Worm (Caenorhabditis elegans) whole organism, young adult: Measurements from ENCODE around the gene F11D11.21.
A peak's percentile ranks its signal among the peaks of the same experiment; 100 is the strongest.

ENCODE experiments used
- B0019.2 ChIP-seq: fragments of 200-800 bp; sonication (Bioruptor generic); conservative IDR thresholded peaks from 2 replicates; pipeline ENCODE4 v1.3.6; 2022; ENCODE audit warnings: missing genetic modification reagents, missing genetic modification characterization, missing compliant biosample characterization
- B0261.1 ChIP-seq: sonication (generic microtip); optimal IDR thresholded peaks from 2 replicates; lab custom pipeline; 2016; ENCODE audit warnings: mild to moderate bottlenecking, missing genetic modification characterization, moderate library complexity, missing compliant biosample characterization
- C17E4.6 ChIP-seq: fragments of 200-800 bp; sonication (Bioruptor generic); IDR thresholded peaks from 2 replicates; pipeline ENCODE4 v1.3.6; 2022; ENCODE audit warnings: missing genetic modification reagents, missing genetic modification characterization, missing compliant biosample characterization
- F39B2.1 ChIP-seq: fragments of 200-800 bp; sonication (Bioruptor generic); IDR thresholded peaks from 2 replicates; pipeline ENCODE4 v1.3.6; 2022; ENCODE audit warnings: missing genetic modification reagents, missing genetic modification characterization, missing compliant biosample characterization
- F52B5.7 ChIP-seq: sonication (generic microtip); optimal IDR thresholded peaks from 2 replicates; lab custom pipeline; 2016; ENCODE audit warnings: mild to moderate bottlenecking, missing genetic modification characterization, missing compliant biosample characterization
- Y53F4B.3 ChIP-seq: fragments of 200-800 bp; sonication (Bioruptor generic); IDR thresholded peaks from 2 replicates; pipeline ENCODE4 v1.3.6; 2022; ENCODE audit warnings: missing genetic modification reagents, missing genetic modification characterization, missing compliant biosample characterization
- akir-1 ChIP-seq: fragments of 200-800 bp; sonication (Bioruptor generic); optimal IDR thresholded peaks from 2 replicates; lab custom pipeline; 2018; ENCODE audit warnings: mild to moderate bottlenecking, missing genetic modification characterization, moderate library complexity, missing compliant biosample characterization
- ama-1 ChIP-seq, 3 experiments: fragments of 150-350 bp in 1 of 3; sonication (generic microtip) in 2 of 3; optimal IDR thresholded peaks; 2 replicates each; lab custom pipeline; 2014 to 2018; ENCODE audit warnings: missing biosample characterization in 2 of 3, missing genetic modification characterization in 2 of 3, missing genetic modification reagents in 2 of 3
- attf-5 ChIP-seq: fragments of 200-800 bp; sonication (Bioruptor generic); optimal IDR thresholded peaks from 2 replicates; lab custom pipeline; 2018; ENCODE audit warnings: mild to moderate bottlenecking, missing genetic modification characterization, missing compliant biosample characterization
- ccch-3 ChIP-seq: fragments of 200-800 bp; sonication (Bioruptor generic); optimal IDR thresholded peaks from 2 replicates; lab custom pipeline; 2018; ENCODE audit warnings: mild to moderate bottlenecking, missing genetic modification characterization, missing compliant biosample characterization
- cebp-1 ChIP-seq, 2 experiments: fragments of 200-800 bp in 1 of 2; sonication (Bioruptor generic) in 1 of 2; sonication (generic microtip) in 1 of 2; IDR thresholded peaks in 1 of 2; optimal IDR thresholded peaks in 1 of 2; 2 replicates each; pipeline versions ENCODE4 v1.3.6 to Lab custom; 2017 to 2022; ENCODE audit warnings: missing compliant biosample characterization in 2 of 2, missing genetic modification characterization in 2 of 2, mild to moderate bottlenecking in 1 of 2, missing genetic modification reagents in 1 of 2, moderate library complexity in 1 of 2
- cebp-2 ChIP-seq: fragments of 200-800 bp; sonication (Bioruptor generic); IDR thresholded peaks from 2 replicates; pipeline ENCODE4 v1.3.6; 2022; ENCODE audit warnings: missing genetic modification characterization, missing compliant biosample characterization
- ceh-40 ChIP-seq: fragments of 200-800 bp; sonication (Bioruptor generic); IDR thresholded peaks from 2 replicates; pipeline ENCODE4 v1.3.6; 2022; ENCODE audit warnings: missing genetic modification characterization, missing compliant biosample characterization
- dpl-1 ChIP-seq: fragments of 150-350 bp; optimal IDR thresholded peaks from 2 replicates; lab custom pipeline; 2014; ENCODE audit warnings: missing biosample characterization, missing genetic modification reagents, missing genetic modification characterization
- egl-44 ChIP-seq: fragments of 200-800 bp; sonication (Bioruptor generic); IDR thresholded peaks from 2 replicates; pipeline ENCODE4 v1.3.6; 2022; ENCODE audit warnings: missing genetic modification reagents, missing genetic modification characterization, missing compliant biosample characterization
- egrh-3 ChIP-seq: fragments of 200-800 bp; sonication (Bioruptor generic); IDR thresholded peaks from 2 replicates; pipeline ENCODE4 v1.3.6; 2022; ENCODE audit warnings: missing genetic modification reagents, missing genetic modification characterization, missing compliant biosample characterization
- hlh-26 ChIP-seq: fragments of 200-800 bp; sonication (Bioruptor generic); conservative IDR thresholded peaks from 2 replicates; pipeline ENCODE4 v1.3.6; 2022; ENCODE audit warnings: missing genetic modification reagents, missing genetic modification characterization, missing compliant biosample characterization
- hrde-1 ChIP-seq: sonication (generic microtip); optimal IDR thresholded peaks from 2 replicates; lab custom pipeline; 2016; ENCODE audit warnings: missing genetic modification characterization, mild to moderate bottlenecking, missing compliant biosample characterization, moderate library complexity, missing genotype, missing genetic modification reagents, borderline replicate concordance
- let-607 ChIP-seq, 2 experiments: fragments of 200-800 bp in 1 of 2; sonication (Bioruptor generic) in 1 of 2; sonication (generic microtip) in 1 of 2; optimal IDR thresholded peaks; 2 replicates each; lab custom pipeline; 2016 to 2018; ENCODE audit warnings: mild to moderate bottlenecking in 2 of 2, missing compliant biosample characterization in 2 of 2, missing genetic modification characterization in 2 of 2, moderate library complexity in 2 of 2, missing genotype in 1 of 2
- lin-40 ChIP-seq: sonication (generic microtip); optimal IDR thresholded peaks from 2 replicates; lab custom pipeline; 2016; ENCODE audit warnings: missing genetic modification characterization, mild to moderate bottlenecking, missing compliant biosample characterization, missing genotype, missing genetic modification reagents
- lir-1 ChIP-seq: fragments of 200-800 bp; sonication (Bioruptor generic); conservative IDR thresholded peaks from 2 replicates; pipeline ENCODE4 v1.3.6; 2022; ENCODE audit warnings: missing genetic modification reagents, missing genetic modification characterization, missing compliant biosample characterization
- lsl-1 ChIP-seq: fragments of 200-800 bp; sonication (Bioruptor generic); optimal IDR thresholded peaks from 2 replicates; lab custom pipeline; 2018; ENCODE audit warnings: mild to moderate bottlenecking, missing genetic modification characterization, moderate library complexity, missing compliant biosample characterization
- lsy-27 ChIP-seq: sonication (generic microtip); optimal IDR thresholded peaks from 2 replicates; lab custom pipeline; 2017; ENCODE audit warnings: missing genetic modification characterization, mild to moderate bottlenecking, missing compliant biosample characterization, antibody characterized with exemption, missing genotype, borderline replicate concordance; ENCODE audit not compliant: insufficient read depth
- madf-3 ChIP-seq: fragments of 200-800 bp; sonication (Bioruptor generic); IDR thresholded peaks from 2 replicates; pipeline ENCODE4 v1.3.6; 2022; ENCODE audit warnings: missing genetic modification reagents, missing genetic modification characterization, missing compliant biosample characterization
- nfya-1 ChIP-seq: sonication (generic microtip); optimal IDR thresholded peaks from 2 replicates; lab custom pipeline; 2017; ENCODE audit warnings: antibody characterized with exemption, missing compliant biosample characterization, missing genetic modification characterization, borderline replicate concordance; ENCODE audit not compliant: insufficient read depth
- nfyb-1 ChIP-seq: fragments of 200-800 bp; sonication (Bioruptor generic); IDR thresholded peaks from 2 replicates; pipeline ENCODE4 v1.3.6; 2022; ENCODE audit warnings: missing genetic modification reagents, missing genetic modification characterization, missing compliant biosample characterization
- nhr-80 ChIP-seq: sonication (generic microtip); optimal IDR thresholded peaks from 2 replicates; lab custom pipeline; 2016; ENCODE audit warnings: missing genetic modification characterization, missing compliant biosample characterization
- pbrm-1 ChIP-seq: fragments of 200-800 bp; sonication (Bioruptor generic); IDR thresholded peaks from 2 replicates; pipeline ENCODE4 v1.3.6; 2022; ENCODE audit warnings: missing genetic modification reagents, missing genetic modification characterization, missing compliant biosample characterization
- rpc-1 ChIP-seq, 2 experiments: fragments of 150-350 bp in 1 of 2; sonication (generic microtip) in 1 of 2; optimal IDR thresholded peaks; 2 replicates each; lab custom pipeline; 2014 to 2018; ENCODE audit warnings: missing biosample characterization in 1 of 2, missing genetic modification characterization in 1 of 2, missing genetic modification reagents in 1 of 2, missing genotype in 1 of 2
- tbp1 ChIP-seq: fragments of 200-800 bp; sonication (Bioruptor generic); optimal IDR thresholded peaks from 2 replicates; lab custom pipeline; 2018; ENCODE audit warnings: mild to moderate bottlenecking, missing genetic modification characterization, missing compliant biosample characterization
- xnd-1 ChIP-seq: sonication (generic microtip); optimal IDR thresholded peaks from 2 replicates; lab custom pipeline; 2016; ENCODE audit warnings: missing genotype, missing genetic modification reagents, missing genetic modification characterization, missing compliant biosample characterization
- zfh-2 ChIP-seq: fragments of 200-800 bp; sonication (Bioruptor generic); conservative IDR thresholded peaks from 2 replicates; pipeline ENCODE4 v1.3.6; 2022; ENCODE audit warnings: missing genetic modification reagents, missing genetic modification characterization, missing compliant biosample characterization
- ztf-18 ChIP-seq: sonication (generic microtip); optimal IDR thresholded peaks from 2 replicates; lab custom pipeline; 2016; ENCODE audit warnings: missing genotype, mild to moderate bottlenecking, missing genetic modification characterization, missing compliant biosample characterization
- ztf-22 ChIP-seq: fragments of 200-800 bp; sonication (Bioruptor generic); optimal IDR thresholded peaks from 2 replicates; lab custom pipeline; 2018; ENCODE audit warnings: mild to moderate bottlenecking, missing genetic modification characterization, moderate library complexity, missing compliant biosample characterization
- ztf-26 ChIP-seq: sonication (generic microtip); optimal IDR thresholded peaks from 2 replicates; lab custom pipeline; 2017; ENCODE audit warnings: missing genetic modification characterization, missing compliant biosample characterization
- ztf-6 ChIP-seq: fragments of 200-800 bp; sonication (Bioruptor generic); IDR thresholded peaks from 2 replicates; pipeline ENCODE4 v1.3.6; 2022; ENCODE audit warnings: missing genetic modification reagents, missing genetic modification characterization, missing compliant biosample characterization

F11D11.21 gene

ce11 chrV:18750445-18750844, at the start of gene F11D11.21, which contains the start of gene F11D11.12:
Gene F11D11.21 (minus strand): TSS chrV:18750545.
Gene F11D11.12 (minus strand): TSS chrV:18750682.
- TF ChIP-seq tbp1 (GFP tag; lab: Kevin White, UChicago) (no peak), ztf-18 (tag; lab: Kevin White, UChicago) (no peak), lir-1 (GFP tag; lab: Robert Waterston, UW) (no peak), ztf-22 (no peak)

ce11 chrV:18790658-18791057, 40.3 kb upstream of the F11D11.21 start, which contains the start of gene nhr-231:
Gene nhr-231 (plus strand): TSS chrV:18790958.
- TF ChIP-seq cebp-1 (GFP tag; IDR thresholded peaks at IDR 0.05; lab: Robert Waterston, UW) (no peak), cebp-1 (tag; optimal IDR thresholded peaks at IDR 0.05; lab: Kevin White, UChicago) (peak; percentile 14), egl-44 (no peak)

ce11 chrV:18787417-18787918, 37.1 kb upstream of the F11D11.21 start, which contains the start of gene Y17D7B.2:
Gene Y17D7B.2 (plus strand): TSS chrV:18787739.
- TF ChIP-seq egrh-3 (no peak), cebp-1 (GFP tag; IDR thresholded peaks at IDR 0.05; lab: Robert Waterston, UW) (peak; percentile 64; the same call in 1 of the 2 replicates), cebp-1 (tag; optimal IDR thresholded peaks at IDR 0.05; lab: Kevin White, UChicago) (peak; percentile 96)

- TF ChIP-seq lir-1 (GFP tag; lab: Robert Waterston, UW) (no peak), madf-3 (GFP tag; lab: Robert Waterston, UW) (no peak)
- TF ChIP-seq, all 124 proteins: peak for 0
These were observed 36.3 kb upstream of the F11D11.21 start, which contains the start of gene Y17D7B.3 for ce11 chrV:18786694-18787093. Gene Y17D7B.3 (minus strand): TSS chrV:18786794.

- TF ChIP-seq Y53F4B.3 (GFP tag; lab: Robert Waterston, UW), result no peak
- TF ChIP-seq nhr-80 (tag; lab: Kevin White, UChicago), result no peak
- no peak for TF ChIP-seq B0019.2 (GFP tag; lab: Robert Waterston, UW)
- TF ChIP-seq B0261.1, result no peak
- no peak for TF ChIP-seq ztf-6 (GFP tag; lab: Robert Waterston, UW)
- TF ChIP-seq akir-1, result no peak
- no peak for TF ChIP-seq ccch-3 (GFP tag; lab: Kevin White, UChicago)
- no peak for TF ChIP-seq dpl-1 (GFP tag; lab: Kevin White, UChicago)
- no peak for TF ChIP-seq ztf-18 (tag; lab: Kevin White, UChicago)
- no peak for TF ChIP-seq nfya-1 (tag; lab: Kevin White, UChicago)
- no peak for TF ChIP-seq C17E4.6 (GFP tag; lab: Robert Waterston, UW)
- TF ChIP-seq, all 124 proteins: peak for 0
These were observed 33.1 kb upstream of the F11D11.21 start, which contains the start of gene Y17D7B.10 for ce11 chrV:18783474-18783873. Gene Y17D7B.10 (plus strand): TSS chrV:18783716.

ce11 chrV:18782747-18783146, 32.4 kb upstream of the F11D11.21 start:
- TF ChIP-seq F52B5.7 (tag; lab: Kevin White, UChicago), result no peak
- no peak for TF ChIP-seq cebp-2 (GFP tag; lab: Robert Waterston, UW)
- TF ChIP-seq lin-40 (tag; lab: Kevin White, UChicago), result no peak
- no peak for TF ChIP-seq cebp-1 (GFP tag; IDR thresholded peaks at IDR 0.05; lab: Robert Waterston, UW)
- TF ChIP-seq cebp-1 (tag; optimal IDR thresholded peaks at IDR 0.05; lab: Kevin White, UChicago), result peak; percentile 32
- TF ChIP-seq lsy-27 (tag; lab: Kevin White, UChicago), result no peak
- no peak for TF ChIP-seq hrde-1
- TF ChIP-seq attf-5, result no peak
- TF ChIP-seq xnd-1 (tag; lab: Kevin White, UChicago), result no peak
- TF ChIP-seq pbrm-1 (GFP tag; lab: Robert Waterston, UW), result no peak
- TF ChIP-seq ama-1 (optimal IDR thresholded peaks at IDR 0.05; lab: Kevin White, UChicago), result no peak
- no peak for TF ChIP-seq ama-1 (GFP tag; optimal IDR thresholded peaks at IDR 0.05; lab: Kevin White, UChicago)
- no peak for TF ChIP-seq nfyb-1 (GFP tag; lab: Robert Waterston, UW)
- TF ChIP-seq rpc-1 (optimal IDR thresholded peaks at IDR 0.05; lab: Kevin White, UChicago), result no peak
- no peak for TF ChIP-seq rpc-1 (tag; optimal IDR thresholded peaks at IDR 0.05; lab: Kevin White, UChicago)
- TF ChIP-seq ztf-26 (tag; lab: Kevin White, UChicago), result no peak
- peak; percentile 48 for TF ChIP-seq zfh-2 (GFP tag; lab: Robert Waterston, UW)
- TF ChIP-seq let-607 (tag; optimal IDR thresholded peaks at IDR 0.05; lab: Kevin White, UChicago), result no peak
- TF ChIP-seq lsl-1, result no peak
- TF ChIP-seq hlh-26 (GFP tag; lab: Robert Waterston, UW), result no peak
- no peak for TF ChIP-seq ceh-40
- no peak for TF ChIP-seq tbp1 (GFP tag; lab: Kevin White, UChicago)
- TF ChIP-seq ztf-6 (GFP tag; lab: Robert Waterston, UW), result no peak
- no peak for TF ChIP-seq F39B2.1
